Worm (Caenorhabditis elegans) whole organism, L1 larva: ENCODE results near the gene tbc-18.

Experiments used
- C16A3.4 ChIP-seq: fragments of 150-350 bp; optimal IDR thresholded peaks from 2 replicates; lab custom pipeline; 2014; ENCODE audit warnings: missing biosample characterization, missing genetic modification characterization
- C34B4.2 ChIP-seq: sonication (generic microtip); optimal IDR thresholded peaks from 2 replicates; lab custom pipeline; 2017; ENCODE audit warnings: mild to moderate bottlenecking, missing genetic modification characterization, missing compliant biosample characterization
- aha-1 ChIP-seq: fragments of 150-350 bp; optimal IDR thresholded peaks from 2 replicates; lab custom pipeline; 2014; ENCODE audit warnings: missing biosample characterization, missing genetic modification characterization
- alr-1 ChIP-seq: fragments of 200-800 bp; sonication (Bioruptor generic); optimal IDR thresholded peaks from 2 replicates; lab custom pipeline; 2018; ENCODE audit warnings: borderline replicate concordance, mild to moderate bottlenecking, missing genetic modification characterization, missing compliant biosample characterization
- aly-2 ChIP-seq: fragments of 150-350 bp; optimal IDR thresholded peaks from 2 replicates; lab custom pipeline; 2014; ENCODE audit warnings: missing biosample characterization, missing genetic modification characterization
- ama-1 ChIP-seq: fragments of 150-350 bp; optimal IDR thresholded peaks from 2 replicates; lab custom pipeline; 2014
- blmp-1 ChIP-seq: fragments of 150-350 bp; optimal IDR thresholded peaks from 2 replicates; lab custom pipeline; 2014; ENCODE audit warnings: missing biosample characterization, missing genetic modification characterization
- ceh-8 ChIP-seq: fragments of 200-800 bp; sonication (Bioruptor generic); optimal IDR thresholded peaks from 2 replicates; lab custom pipeline; 2018; ENCODE audit warnings: mild to moderate bottlenecking, missing genetic modification characterization, moderate library complexity, missing compliant biosample characterization
- ceh-82 ChIP-seq, 3 experiments: fragments of 150-350 bp in 1 of 3; sonication (generic microtip) in 2 of 3; optimal IDR thresholded peaks; 2 replicates each; lab custom pipeline; 2014 to 2017; ENCODE audit warnings: missing biosample characterization in 3 of 3, missing genetic modification characterization in 3 of 3
- ceh-88 ChIP-seq: fragments of 200-800 bp; sonication (Bioruptor generic); IDR thresholded peaks from 2 replicates; pipeline ENCODE4 v1.3.6; 2022; ENCODE audit warnings: missing genetic modification characterization, missing compliant biosample characterization
- ceh-90 ChIP-seq: sonication (generic microtip); optimal IDR thresholded peaks from 2 replicates; lab custom pipeline; 2016; ENCODE audit warnings: missing genetic modification characterization, missing compliant biosample characterization
- dpl-1 ChIP-seq, 3 experiments: fragments of 150-350 bp in 2 of 3; sonication (generic microtip) in 1 of 3; optimal IDR thresholded peaks; 2 replicates each; lab custom pipeline; 2014 to 2017; ENCODE audit warnings: missing biosample characterization in 3 of 3, missing genetic modification characterization in 3 of 3, missing genetic modification reagents in 3 of 3
- efl-1 ChIP-seq, 4 experiments: fragments of 150-350 bp; optimal IDR thresholded peaks in 3 of 4; peaks in 1 of 4; 1 replicate in 1 of 4; 2 replicates in 3 of 4; lab custom pipeline; 2014; ENCODE audit warnings: missing biosample characterization in 2 of 4, missing genetic modification characterization in 2 of 4, missing genetic modification reagents in 2 of 4
- egl-27 ChIP-seq, 2 experiments: fragments of 150-350 bp in 1 of 2; sonication (generic microtip); optimal IDR thresholded peaks; 3 replicates each; lab custom pipeline; 2017 to 2018; ENCODE audit warnings: missing biosample characterization in 2 of 2, missing genetic modification characterization in 2 of 2, missing genetic modification reagents in 2 of 2
- elt-3 ChIP-seq, 6 experiments: fragments of 150-350 bp in 1 of 6; sonication (generic microtip); optimal IDR thresholded peaks; 2 replicates each; lab custom pipeline; 2017 to 2018; ENCODE audit warnings: missing biosample characterization in 6 of 6, missing genetic modification characterization in 6 of 6, inconsistent platforms in 1 of 6
- fkh-10 ChIP-seq: sonication (generic microtip); optimal IDR thresholded peaks from 2 replicates; lab custom pipeline; 2017; ENCODE audit warnings: missing biosample characterization, missing genetic modification reagents, missing genetic modification characterization
- fkh-4 ChIP-seq: sonication (generic microtip); optimal IDR thresholded peaks from 2 replicates; lab custom pipeline; 2016; ENCODE audit warnings: missing compliant biosample characterization, missing genetic modification characterization, borderline replicate concordance
- fkh-8 ChIP-seq: sonication (generic microtip); optimal IDR thresholded peaks from 2 replicates; lab custom pipeline; 2016; ENCODE audit warnings: mild to moderate bottlenecking, missing genetic modification characterization, missing compliant biosample characterization
- hlh-17 ChIP-seq: fragments of 200-800 bp; sonication (Bioruptor generic); optimal IDR thresholded peaks from 2 replicates; lab custom pipeline; 2018; ENCODE audit warnings: missing genetic modification characterization, mild to moderate bottlenecking, missing compliant biosample characterization, moderate library complexity, borderline replicate concordance
- hlh-4 ChIP-seq: sonication (generic microtip); optimal IDR thresholded peaks from 2 replicates; lab custom pipeline; 2016; ENCODE audit warnings: mild to moderate bottlenecking, missing genetic modification characterization, missing compliant biosample characterization
- hpl-2 ChIP-seq: fragments of 150-350 bp; optimal IDR thresholded peaks from 2 replicates; lab custom pipeline; 2014; ENCODE audit warnings: missing biosample characterization, missing genetic modification reagents, missing genetic modification characterization
- lin-39 ChIP-seq: fragments of 150-350 bp; optimal IDR thresholded peaks from 2 replicates; lab custom pipeline; 2014; ENCODE audit warnings: missing biosample characterization, missing genetic modification reagents, missing genetic modification characterization
- lir-3 ChIP-seq: sonication (generic microtip); optimal IDR thresholded peaks from 2 replicates; lab custom pipeline; 2016; ENCODE audit warnings: mild to moderate bottlenecking, missing genetic modification characterization, moderate library complexity, missing compliant biosample characterization; ENCODE audit not compliant: poor library complexity
- mab-9 ChIP-seq: fragments of 200-800 bp; sonication (Bioruptor generic); IDR thresholded peaks from 2 replicates; pipeline ENCODE4 v1.3.6; 2022; ENCODE audit warnings: missing genetic modification reagents, missing genetic modification characterization, missing compliant biosample characterization
- mdl-1 ChIP-seq, 2 experiments: fragments of 150-350 bp; optimal IDR thresholded peaks; 2 replicates each; lab custom pipeline; 2014 to 2017; ENCODE audit warnings: missing biosample characterization in 2 of 2, missing genetic modification characterization in 2 of 2, inconsistent platforms in 1 of 2
- mef-2 ChIP-seq: fragments of 150-350 bp; optimal IDR thresholded peaks from 2 replicates; lab custom pipeline; 2014; ENCODE audit warnings: missing biosample characterization, missing genetic modification characterization
- mep-1 ChIP-seq: fragments of 150-350 bp; optimal IDR thresholded peaks from 2 replicates; lab custom pipeline; 2014; ENCODE audit warnings: missing biosample characterization, missing genetic modification characterization
- nhr-11 ChIP-seq: fragments of 150-350 bp; optimal IDR thresholded peaks from 2 replicates; lab custom pipeline; 2014; ENCODE audit warnings: missing biosample characterization, missing genetic modification characterization
- nhr-19 ChIP-seq: fragments of 200-800 bp; sonication (Bioruptor generic); conservative IDR thresholded peaks from 2 replicates; pipeline ENCODE4 v1.3.6; 2022; ENCODE audit warnings: missing genetic modification characterization, missing compliant biosample characterization
- nhr-237 ChIP-seq: fragments of 150-350 bp; optimal IDR thresholded peaks from 2 replicates; lab custom pipeline; 2014; ENCODE audit warnings: missing biosample characterization, missing genetic modification characterization
- nhr-47 ChIP-seq: sonication (generic microtip); optimal IDR thresholded peaks from 2 replicates; lab custom pipeline; 2016; ENCODE audit warnings: mild to moderate bottlenecking, missing genetic modification characterization, moderate library complexity, missing compliant biosample characterization
- nhr-71 ChIP-seq: sonication (generic microtip); optimal IDR thresholded peaks from 2 replicates; lab custom pipeline; 2016; ENCODE audit warnings: mild to moderate bottlenecking, missing genetic modification characterization, moderate library complexity, missing compliant biosample characterization
- nhr-77 ChIP-seq: fragments of 150-350 bp; optimal IDR thresholded peaks from 2 replicates; lab custom pipeline; 2014; ENCODE audit warnings: missing biosample characterization, missing genetic modification characterization
- nhr-90 ChIP-seq: sonication (generic microtip); optimal IDR thresholded peaks from 2 replicates; lab custom pipeline; 2016; ENCODE audit warnings: mild to moderate bottlenecking, missing genetic modification characterization, missing compliant biosample characterization; ENCODE audit not compliant: poor library complexity
- pag-3 ChIP-seq: sonication (generic microtip); optimal IDR thresholded peaks from 2 replicates; lab custom pipeline; 2017; ENCODE audit warnings: missing genetic modification characterization, mild to moderate bottlenecking, missing compliant biosample characterization, antibody characterized with exemption, borderline replicate concordance; ENCODE audit not compliant: insufficient read depth
- pax-3 ChIP-seq: fragments of 200-800 bp; sonication (Bioruptor generic); optimal IDR thresholded peaks from 2 replicates; lab custom pipeline; 2018; ENCODE audit warnings: mild to moderate bottlenecking, missing genetic modification characterization, moderate library complexity, missing compliant biosample characterization
- rnt-1 ChIP-seq: sonication (generic microtip); optimal IDR thresholded peaks from 2 replicates; lab custom pipeline; 2016; ENCODE audit warnings: mild to moderate bottlenecking, missing genetic modification characterization, moderate library complexity, missing compliant biosample characterization
- skn-1 ChIP-seq: fragments of 150-350 bp; optimal IDR thresholded peaks from 2 replicates; lab custom pipeline; 2014; ENCODE audit warnings: missing biosample characterization, missing genetic modification characterization
- snpc-4 ChIP-seq: fragments of 150-350 bp; optimal IDR thresholded peaks from 2 replicates; lab custom pipeline; 2014; ENCODE audit warnings: missing biosample characterization, missing genetic modification characterization
- sox-4 ChIP-seq: sonication (generic microtip); optimal IDR thresholded peaks from 2 replicates; lab custom pipeline; 2016; ENCODE audit warnings: missing genetic modification characterization, missing compliant biosample characterization
- swsn-7 ChIP-seq: sonication (generic microtip); optimal IDR thresholded peaks from 2 replicates; lab custom pipeline; 2016; ENCODE audit warnings: missing genetic modification characterization, missing compliant biosample characterization
- tbx-2 ChIP-seq: sonication (generic microtip); optimal IDR thresholded peaks from 2 replicates; lab custom pipeline; 2016; ENCODE audit warnings: missing genetic modification characterization, missing compliant biosample characterization
- tlp-1 ChIP-seq: fragments of 150-350 bp; optimal IDR thresholded peaks from 2 replicates; lab custom pipeline; 2014; ENCODE audit warnings: missing biosample characterization, missing genetic modification characterization
- unc-130 ChIP-seq: fragments of 150-350 bp; optimal IDR thresholded peaks from 2 replicates; lab custom pipeline; 2017; ENCODE audit warnings: missing biosample characterization, missing genetic modification characterization, inconsistent platforms
- unc-86 ChIP-seq: sonication (generic microtip); optimal IDR thresholded peaks from 2 replicates; lab custom pipeline; 2016; ENCODE audit warnings: missing genetic modification characterization, missing compliant biosample characterization
- vab-15 ChIP-seq: sonication (generic microtip); optimal IDR thresholded peaks from 2 replicates; lab custom pipeline; 2017; ENCODE audit warnings: missing genotype, mild to moderate bottlenecking, missing genetic modification characterization, missing compliant biosample characterization
- zip-4 ChIP-seq: fragments of 200-800 bp; sonication (Bioruptor generic); optimal IDR thresholded peaks from 2 replicates; lab custom pipeline; 2018; ENCODE audit warnings: mild to moderate bottlenecking, missing genetic modification characterization, moderate library complexity, missing compliant biosample characterization
- ztf-11 ChIP-seq, 2 experiments: sonication (generic microtip); optimal IDR thresholded peaks; 2 replicates each; lab custom pipeline; 2016 to 2017; ENCODE audit warnings: missing genetic modification characterization in 2 of 2, missing biosample characterization in 1 of 2, missing compliant biosample characterization in 1 of 2

tbc-18 gene

ce11 chrX:8421594-8421993 lies 43.2 kb downstream of the tbc-18 start:
- TF ChIP-seq aha-1 (tag; lab: Kevin White, UChicago) (no peak), nhr-19 (GFP tag; lab: Robert Waterston, UW) (no peak), ceh-88 (GFP tag; lab: Robert Waterston, UW) (no peak), elt-3 (tag; optimal IDR thresholded peaks at IDR 0.05; lab: Kevin White, UChicago) (no peak), mef-2 (tag; lab: Kevin White, UChicago) (no peak), swsn-7 (tag; lab: Kevin White, UChicago) (no peak), alr-1 (tag; lab: Kevin White, UChicago) (peak; percentile 77), efl-1 (optimal IDR thresholded peaks at IDR 0.05; lab: Kevin White, UChicago) (no peak), efl-1 (GFP tag; optimal IDR thresholded peaks at IDR 0.05 in 1 of 2; lab: Kevin White, UChicago) (no peak)

- peak; percentile 58 for TF ChIP-seq nhr-47 (tag; lab: Kevin White, UChicago)
- TF ChIP-seq swsn-7 (tag; lab: Kevin White, UChicago): peak; percentile 54
- peak; percentile 47 to 61 for TF ChIP-seq efl-1 (optimal IDR thresholded peaks at IDR 0.05; lab: Kevin White, UChicago)
- peak; percentile 30 to 91 for TF ChIP-seq efl-1 (GFP tag; optimal IDR thresholded peaks at IDR 0.05 in 1 of 2; lab: Kevin White, UChicago)
- no peak for TF ChIP-seq aha-1 (tag; lab: Kevin White, UChicago)
- no peak for TF ChIP-seq nhr-77 (tag; lab: Kevin White, UChicago)
- TF ChIP-seq ztf-11 (tag; optimal IDR thresholded peaks at IDR 0.05; lab: Kevin White, UChicago): no peak
- no peak for TF ChIP-seq ceh-90 (tag; lab: Kevin White, UChicago)
- TF ChIP-seq skn-1 (tag; lab: Kevin White, UChicago): no peak
- no peak for TF ChIP-seq lin-39
- no peak for TF ChIP-seq vab-15
- TF ChIP-seq nhr-19 (GFP tag; lab: Robert Waterston, UW): peak; percentile 47
- no peak for TF ChIP-seq hlh-17 (GFP tag; lab: Kevin White, UChicago)
- TF ChIP-seq mab-9: no peak
- TF ChIP-seq blmp-1 (tag; lab: Kevin White, UChicago): peak; percentile 68
- TF ChIP-seq zip-4 (GFP tag; lab: Kevin White, UChicago): no peak
- TF ChIP-seq hpl-2: no peak
- no peak for TF ChIP-seq unc-130 (tag; lab: Kevin White, UChicago)
- TF ChIP-seq nhr-237 (tag; lab: Kevin White, UChicago): no peak
- no peak for TF ChIP-seq ama-1 (lab: Kevin White, UChicago)
- TF ChIP-seq C34B4.2 (tag; lab: Kevin White, UChicago): no peak
- peak; percentile 28 for TF ChIP-seq fkh-8
- no peak for TF ChIP-seq fkh-4 (tag; lab: Kevin White, UChicago)
- peak; percentile 70 for TF ChIP-seq nhr-71 (tag; lab: Kevin White, UChicago)
- no peak for TF ChIP-seq lir-3
- peak; percentile 52 for TF ChIP-seq C16A3.4
- TF ChIP-seq unc-86 (tag; lab: Kevin White, UChicago): peak; percentile 33
- no peak for TF ChIP-seq aly-2
- no peak for TF ChIP-seq fkh-10 (GFP tag; lab: Kevin White, UChicago)
- TF ChIP-seq nhr-90 (tag; lab: Kevin White, UChicago): peak; percentile 45
- no peak for TF ChIP-seq mef-2 (tag; lab: Kevin White, UChicago)
- TF ChIP-seq ceh-82 (tag; optimal IDR thresholded peaks at IDR 0.05; lab: Kevin White, UChicago): peak in 2 of 3 experiments; percentile 26 to 70
- peak in 1 of 2 experiments; percentile 44 for TF ChIP-seq mdl-1 (tag; optimal IDR thresholded peaks at IDR 0.05; lab: Kevin White, UChicago)
- no peak for TF ChIP-seq pag-3
- no peak for TF ChIP-seq snpc-4 (tag; lab: Kevin White, UChicago)
- no peak for TF ChIP-seq tlp-1 (tag; lab: Kevin White, UChicago)
- no peak for TF ChIP-seq alr-1 (tag; lab: Kevin White, UChicago)
- TF ChIP-seq dpl-1 (GFP tag; optimal IDR thresholded peaks at IDR 0.05; lab: Kevin White, UChicago): peak; percentile 36 to 45 (median 39)
- TF ChIP-seq egl-27 (tag; optimal IDR thresholded peaks at IDR 0.05; lab: Kevin White, UChicago): no peak
- no peak for TF ChIP-seq pax-3 (tag; lab: Kevin White, UChicago)
- peak; percentile 48 for TF ChIP-seq rnt-1 (tag; lab: Kevin White, UChicago)
- TF ChIP-seq tbx-2: peak; percentile 50
- TF ChIP-seq ceh-8 (GFP tag; lab: Kevin White, UChicago): no peak
- TF ChIP-seq sox-4 (tag; lab: Kevin White, UChicago): no peak
- no peak for TF ChIP-seq hlh-4 (tag; lab: Kevin White, UChicago)
- no peak for TF ChIP-seq nhr-11 (tag; lab: Kevin White, UChicago)
- peak; percentile 63 for TF ChIP-seq mep-1 (tag; lab: Kevin White, UChicago)
Observed at ce11 chrX:8422020-8422419, 43.7 kb downstream of the tbc-18 start, which contains the start of gene tag-123. TSS of gene tag-123 (minus strand) at chrX:8422055.
